Fruit fly (Drosophila melanogaster) whole organism, embryonic: ENCODE results near the gene CG43063.
A peak's percentile ranks its signal among the peaks of the same experiment; 100 is the strongest.

Source experiments
- Aef1 ChIP-seq: fragments of 200-800 bp; sonication (Bioruptor generic); IDR thresholded peaks from 3 replicates; pipeline ENCODE4 v1.3.6; 2022; ENCODE audit warnings: missing biosample characterization, missing genetic modification characterization
- Atf3 ChIP-seq: fragments of 200-800 bp; sonication (Bioruptor generic); optimal IDR thresholded peaks from 3 replicates; lab custom pipeline; 2016; ENCODE audit warnings: missing biosample characterization, missing genetic modification characterization
- BtbVII ChIP-seq: fragments of 200-800 bp; sonication (Bioruptor generic); optimal IDR thresholded peaks from 3 replicates; lab custom pipeline; 2017; ENCODE audit warnings: missing biosample characterization, mild to moderate bottlenecking, missing genetic modification characterization
- CG10979 ChIP-seq: fragments of 200-800 bp; sonication (Bioruptor generic); optimal IDR thresholded peaks from 2 replicates; lab custom pipeline; 2018; ENCODE audit warnings: missing biosample characterization, mild to moderate bottlenecking, missing genetic modification characterization, moderate library complexity
- CG11456 ChIP-seq: fragments of 200-800 bp; sonication (Bioruptor generic); IDR thresholded peaks from 3 replicates; pipeline ENCODE4 v1.3.6; 2022; ENCODE audit warnings: missing biosample characterization, missing genetic modification characterization
- CG12744 ChIP-seq: fragments of 200-800 bp; sonication (Bioruptor generic); optimal IDR thresholded peaks from 2 replicates; lab custom pipeline; 2016; ENCODE audit warnings: missing biosample characterization, missing genetic modification characterization
- CG14014 ChIP-seq: fragments of 200-800 bp; sonication (Bioruptor generic); IDR thresholded peaks from 2 replicates; pipeline ENCODE4 v1.3.6; 2022; ENCODE audit warnings: missing biosample characterization, missing genetic modification characterization
- CG1602 ChIP-seq: fragments of 200-800 bp; sonication (Bioruptor generic); optimal IDR thresholded peaks from 3 replicates; lab custom pipeline; 2016; ENCODE audit warnings: missing biosample characterization, missing genetic modification characterization
- CG18476 ChIP-seq: fragments of 200-800 bp; sonication (Bioruptor generic); optimal IDR thresholded peaks from 2 replicates; lab custom pipeline; 2016; ENCODE audit warnings: missing biosample characterization, mild to moderate bottlenecking, missing genetic modification characterization
- CG2116 ChIP-seq: fragments of 200-800 bp; sonication (Bioruptor generic); optimal IDR thresholded peaks from 3 replicates; lab custom pipeline; 2018; ENCODE audit warnings: missing biosample characterization, mild to moderate bottlenecking, missing genetic modification characterization
- CG2712 ChIP-seq: fragments of 200-800 bp; optimal IDR thresholded peaks from 3 replicates; lab custom pipeline; 2019; ENCODE audit warnings: missing biosample characterization, mild to moderate bottlenecking, missing genetic modification characterization, moderate library complexity
- CG31224 ChIP-seq: fragments of 200-800 bp; sonication (Bioruptor generic); IDR thresholded peaks from 2 replicates; pipeline ENCODE4 v1.3.6; 2022; ENCODE audit warnings: missing biosample characterization, missing genetic modification characterization
- CG32532 ChIP-seq: fragments of 200-800 bp; sonication (Bioruptor generic); IDR thresholded peaks from 2 replicates; pipeline ENCODE4 v1.3.6; 2022; ENCODE audit warnings: missing biosample characterization, missing genetic modification characterization
- CG34376 ChIP-seq: fragments of 200-800 bp; sonication (Bioruptor generic); optimal IDR thresholded peaks from 2 replicates; lab custom pipeline; 2018; ENCODE audit warnings: missing biosample characterization, mild to moderate bottlenecking, missing genetic modification characterization
- CG34422 ChIP-seq: fragments of 200-800 bp; sonication (Bioruptor generic); IDR thresholded peaks from 3 replicates; pipeline ENCODE4 v1.3.6; 2022; ENCODE audit warnings: missing biosample characterization, missing genetic modification characterization
- CG3726 ChIP-seq: fragments of 200-800 bp; sonication (Bioruptor generic); IDR thresholded peaks from 3 replicates; pipeline ENCODE4, ENCODE4 v1.3.6; 2022; ENCODE audit warnings: missing biosample characterization, missing genetic modification characterization
- CG5245 ChIP-seq: fragments of 200-800 bp; sonication (Bioruptor generic); optimal IDR thresholded peaks from 3 replicates; lab custom pipeline; 2016; ENCODE audit warnings: missing biosample characterization, missing genetic modification characterization
- CG6254 ChIP-seq: fragments of 200-800 bp; sonication (Bioruptor generic); optimal IDR thresholded peaks from 3 replicates; lab custom pipeline; 2017; ENCODE audit warnings: mild to moderate bottlenecking, missing biosample characterization, missing genetic modification reagents, missing genetic modification characterization
- CG6854 ChIP-seq: fragments of 200-800 bp; sonication (Bioruptor generic); optimal IDR thresholded peaks from 3 replicates; lab custom pipeline; 2017; ENCODE audit warnings: missing biosample characterization, mild to moderate bottlenecking, missing genetic modification characterization
- CG7987 ChIP-seq: fragments of 200-800 bp; sonication (Bioruptor generic); optimal IDR thresholded peaks from 2 replicates; lab custom pipeline; 2018; ENCODE audit warnings: missing biosample characterization, mild to moderate bottlenecking, missing genetic modification characterization, moderate library complexity
- CG8089 ChIP-seq: fragments of 200-800 bp; sonication (Bioruptor generic); optimal IDR thresholded peaks from 3 replicates; lab custom pipeline; 2016; ENCODE audit warnings: missing biosample characterization, missing genetic modification characterization
- CG9932 ChIP-seq: fragments of 200-800 bp; sonication (Bioruptor generic); IDR thresholded peaks from 2 replicates; pipeline ENCODE4 v1.3.6; 2022; ENCODE audit warnings: missing biosample characterization, missing genetic modification characterization
- Chrac-16 ChIP-seq: fragments of 200-800 bp; sonication (Bioruptor generic); optimal IDR thresholded peaks from 3 replicates; lab custom pipeline; 2016; ENCODE audit warnings: missing biosample characterization, missing genetic modification characterization
- CoRest ChIP-seq: fragments of 200-800 bp; sonication (Bioruptor generic); optimal IDR thresholded peaks from 3 replicates; lab custom pipeline; 2018; ENCODE audit warnings: missing biosample characterization, mild to moderate bottlenecking, missing genetic modification characterization, moderate library complexity
- Lpt ChIP-seq: fragments of >200 bp; optimal IDR thresholded peaks from 2 replicates; lab custom pipeline; 2018; ENCODE audit warnings: missing biosample characterization, missing genetic modification characterization
- Scr ChIP-seq: fragments of 200-800 bp; sonication (Bioruptor generic); IDR thresholded peaks from 2 replicates; pipeline ENCODE4 v1.3.6; 2022; ENCODE audit warnings: missing biosample characterization, missing genetic modification characterization; ENCODE audit not compliant: partially characterized antibody
- Sox102F ChIP-seq: fragments of 200-800 bp; sonication (Bioruptor generic); optimal IDR thresholded peaks from 2 replicates; lab custom pipeline; 2018; ENCODE audit warnings: missing biosample characterization, mild to moderate bottlenecking, missing genetic modification characterization, moderate library complexity
- Sry-δ ChIP-seq: fragments of 200-800 bp; sonication (Bioruptor generic); optimal IDR thresholded peaks from 2 replicates; lab custom pipeline; 2016; ENCODE audit warnings: missing biosample characterization, missing genetic modification characterization
- Taf1 ChIP-seq: fragments of 200-800 bp; sonication (Bioruptor generic); IDR thresholded peaks from 2 replicates; pipeline ENCODE4 v1.3.6; 2022; ENCODE audit warnings: missing biosample characterization, missing genetic modification characterization
- ase ChIP-seq: fragments of 200-800 bp; sonication (Bioruptor generic); IDR thresholded peaks from 3 replicates; pipeline ENCODE4 v1.3.6; 2022; ENCODE audit warnings: missing biosample characterization, missing genetic modification characterization
- ash1 ChIP-seq: fragments of 200-800 bp; sonication (Bioruptor generic); optimal IDR thresholded peaks from 2 replicates; lab custom pipeline; 2018; ENCODE audit warnings: missing biosample characterization, mild to moderate bottlenecking, missing genetic modification characterization
- caup ChIP-seq: fragments of 200-800 bp; sonication (Bioruptor generic); optimal IDR thresholded peaks from 3 replicates; lab custom pipeline; 2017; ENCODE audit warnings: missing biosample characterization, mild to moderate bottlenecking, missing genetic modification characterization, moderate library complexity; ENCODE audit not compliant: severe bottlenecking
- corto ChIP-seq: fragments of 200-800 bp; sonication (Bioruptor generic); optimal IDR thresholded peaks from 2 replicates; lab custom pipeline; 2016; ENCODE audit warnings: missing biosample characterization, mild to moderate bottlenecking, missing genetic modification characterization, moderate library complexity
- esg ChIP-seq: fragments of 200-800 bp; sonication (Bioruptor generic); conservative IDR thresholded peaks from 2 replicates; pipeline ENCODE4 v1.3.6; 2022; ENCODE audit warnings: missing biosample characterization, missing genetic modification characterization
- fd102C ChIP-seq: fragments of 200-800 bp; sonication (Bioruptor generic); optimal IDR thresholded peaks from 2 replicates; lab custom pipeline; 2018; ENCODE audit warnings: missing biosample characterization, mild to moderate bottlenecking, missing genetic modification characterization, moderate library complexity
- gcm ChIP-seq: fragments of 200-800 bp; sonication (Bioruptor generic); optimal IDR thresholded peaks from 2 replicates; lab custom pipeline; 2019; ENCODE audit warnings: missing biosample characterization, mild to moderate bottlenecking, missing genetic modification characterization, moderate library complexity
- gfzf ChIP-seq: fragments of 200-800 bp; sonication (Bioruptor generic); optimal IDR thresholded peaks from 2 replicates; lab custom pipeline; 2016; ENCODE audit warnings: missing biosample characterization, mild to moderate bottlenecking, missing genetic modification characterization, moderate library complexity
- hb ChIP-seq: fragments of 200-800 bp; sonication (Bioruptor generic); IDR thresholded peaks from 3 replicates; pipeline ENCODE4 v1.3.6; 2022; ENCODE audit warnings: missing biosample characterization, missing genetic modification characterization; ENCODE audit not compliant: partially characterized antibody
- lbe ChIP-seq: fragments of 200-800 bp; sonication (Bioruptor generic); optimal IDR thresholded peaks from 2 replicates; lab custom pipeline; 2016; ENCODE audit warnings: missing biosample characterization, mild to moderate bottlenecking, missing genetic modification characterization
- mirr ChIP-seq: fragments of 200-800 bp; sonication (Bioruptor generic); optimal IDR thresholded peaks from 3 replicates; lab custom pipeline; 2018; ENCODE audit warnings: missing biosample characterization, mild to moderate bottlenecking, missing genetic modification characterization
- row ChIP-seq: fragments of 200-800 bp; sonication (Bioruptor generic); IDR thresholded peaks from 3 replicates; pipeline ENCODE4 v1.3.6; 2022; ENCODE audit warnings: missing biosample characterization, missing genetic modification characterization
- sd ChIP-seq: fragments of 200-800 bp; sonication (Bioruptor generic); optimal IDR thresholded peaks from 3 replicates; lab custom pipeline; 2018; ENCODE audit warnings: missing biosample characterization, mild to moderate bottlenecking, missing genetic modification characterization, moderate library complexity
- sens ChIP-seq: fragments of 200-800 bp; sonication (Bioruptor generic); peaks from one replicate; lab custom pipeline; 2016; ENCODE audit warnings: missing biosample characterization, missing genetic modification characterization
- slbo ChIP-seq: fragments of 200-800 bp; sonication (Bioruptor generic); IDR thresholded peaks from 2 replicates; pipeline ENCODE4 v1.3.6; 2022; ENCODE audit warnings: missing biosample characterization, missing genetic modification characterization
- so ChIP-seq: fragments of 200-800 bp; sonication (Bioruptor generic); IDR thresholded peaks from 3 replicates; pipeline ENCODE4 v1.3.6; 2022; ENCODE audit warnings: missing biosample characterization, missing genetic modification characterization
- ssp ChIP-seq: fragments of 200-800 bp; sonication (Bioruptor generic); IDR thresholded peaks from 2 replicates; pipeline ENCODE4 v1.3.6; 2022; ENCODE audit warnings: missing biosample characterization, missing genetic modification characterization
- tap ChIP-seq: fragments of 200-800 bp; optimal IDR thresholded peaks from 3 replicates; lab custom pipeline; 2019; ENCODE audit warnings: missing biosample characterization, mild to moderate bottlenecking, missing genetic modification characterization, moderate library complexity
- tin ChIP-seq: fragments of 200-800 bp; sonication (Bioruptor generic); optimal IDR thresholded peaks from 3 replicates; lab custom pipeline; 2016; ENCODE audit warnings: missing biosample characterization, missing genetic modification characterization
- ttk ChIP-seq: fragments of 200-800 bp; sonication (Bioruptor generic); IDR thresholded peaks from 2 replicates; pipeline ENCODE4 v2.1.2; 2022; ENCODE audit warnings: missing biosample characterization, missing genetic modification characterization
- vnd ChIP-seq: fragments of 200-800 bp; sonication (Bioruptor generic); IDR thresholded peaks from 3 replicates; pipeline ENCODE4 v1.3.6; 2022; ENCODE audit warnings: missing biosample characterization, missing genetic modification characterization; ENCODE audit not compliant: partially characterized antibody
- vvl ChIP-seq: fragments of 200-800 bp; sonication (Bioruptor generic); IDR thresholded peaks from 2 replicates; pipeline ENCODE4 v1.3.6; 2022; ENCODE audit warnings: missing biosample characterization, missing genetic modification characterization

The CG43063 gene

DNA sequence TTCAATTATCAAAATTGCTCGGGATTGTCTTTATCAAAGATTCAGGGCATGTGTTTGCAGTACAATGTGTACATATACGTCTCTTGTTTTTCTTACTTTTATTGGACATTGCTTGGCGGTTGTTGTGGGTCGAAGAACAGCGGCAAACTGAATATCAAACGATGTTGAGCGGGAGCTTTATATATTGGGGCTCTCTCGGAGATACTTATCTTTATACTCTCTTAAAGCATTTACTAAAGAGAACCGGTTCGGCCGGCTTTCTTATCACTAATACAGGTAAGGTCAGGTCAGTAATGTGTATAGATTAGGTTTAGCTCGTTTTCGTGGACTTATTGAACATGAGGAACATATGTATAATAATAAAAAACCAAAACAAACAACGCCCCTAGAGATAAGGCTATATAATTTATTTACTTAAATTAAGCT lies 34.7 kb upstream of the CG43063 start, which contains the start of gene CG7966 (continued):
- TF ChIP-seq gfzf (no peak), mirr (GFP tag; lab: Kevin White, UChicago) (peak; percentile 85), ttk (no peak), sens (GFP tag; lab: Kevin White, UChicago) (no peak), row (GFP tag; lab: Robert Waterston, UW) (no peak), vvl (GFP tag; lab: Robert Waterston, UW) (peak; percentile 51; the same call in 1 of the 2 replicates), CG2712 (tag; lab: Kevin White, UChicago) (no peak), ssp (GFP tag; lab: Robert Waterston, UW) (no peak), CG12744 (no peak), Atf3 (GFP tag; lab: Kevin White, UChicago) (no peak), corto (GFP tag; lab: Kevin White, UChicago) (no peak), slbo (no peak), fd102C (no peak), CG11456 (GFP tag; lab: Robert Waterston, UW) (0 out of 3 replicates have a peak, but pooled peaks have one; percentile 30), CG5245 (GFP tag; lab: Kevin White, UChicago) (no peak), hb (GFP tag; lab: Robert Waterston, UW) (no peak), CG31224 (GFP tag; lab: Robert Waterston, UW) (no peak), CG2116 (GFP tag; lab: Kevin White, UChicago) (no peak), Taf1 (no peak), tap (tag; lab: Kevin White, UChicago) (peak; percentile 33), ase (GFP tag; lab: Robert Waterston, UW) (no peak), CG6854 (GFP tag; lab: Kevin White, UChicago) (peak; percentile 32), CG7987 (peak; percentile 52), BtbVII (GFP tag; lab: Kevin White, UChicago) (peak; percentile 2), ash1 (GFP tag; lab: Kevin White, UChicago) (no peak), sd (peak; percentile 20), Sox102F (no peak), CoRest (no peak), Sry-δ (GFP tag; lab: Kevin White, UChicago) (no peak), CG34422 (GFP tag; lab: Robert Waterston, UW) (peak; percentile 47; the same call in 1 of the 3 replicates), Scr (GFP tag; lab: Robert Waterston, UW) (no peak), CG6254 (GFP tag; lab: Kevin White, UChicago) (peak; percentile 36), Aef1 (GFP tag; lab: Robert Waterston, UW) (no peak), so (no peak), CG10979 (tag; lab: Kevin White, UChicago) (no peak), tin (GFP tag; lab: Kevin White, UChicago) (no peak), caup (GFP tag; lab: Kevin White, UChicago) (peak; percentile 63), CG14014 (GFP tag; lab: Robert Waterston, UW) (no peak), vnd (GFP tag; lab: Robert Waterston, UW) (no peak), CG3726 (GFP tag; lab: Robert Waterston, UW) (no peak), gcm (no peak), CG8089 (no peak), CG32532 (GFP tag; lab: Robert Waterston, UW) (peak; percentile 38; the same call in 1 of the 2 replicates), esg (GFP tag; lab: Robert Waterston, UW) (no peak), CG1602 (GFP tag; lab: Kevin White, UChicago) (no peak), CG18476 (GFP tag; lab: Kevin White, UChicago) (no peak), Chrac-16 (no peak), lbe (GFP tag; lab: Kevin White, UChicago) (peak; percentile 52), CG34376 (GFP tag; lab: Kevin White, UChicago) (peak; percentile 49), Lpt (GFP tag; lab: Kevin White, UChicago) (no peak), CG9932 (GFP tag; lab: Robert Waterston, UW) (no peak)
